Fruit fly (Drosophila melanogaster): ENCODE measurements around the gene RnpS1.

RnpS1 gene

dm6 chr3R:9572929-9573811 is 21.3 kb downstream of the RnpS1 start (continued):
- TF ChIP-seq zf30C (GFP tag; optimal IDR thresholded peaks at IDR 0.05) (no peak), bsh (GFP tag; optimal IDR thresholded peaks at IDR 0.05) (no peak), insv (GFP tag; optimal IDR thresholded peaks at IDR 0.05) (no peak), bigmax (GFP tag; optimal IDR thresholded peaks at IDR 0.05) (no peak), CG33213 (GFP tag; optimal IDR thresholded peaks at IDR 0.05) (no peak), mam (GFP tag; optimal IDR thresholded peaks at IDR 0.05) (no peak), CG17385 (GFP tag; optimal IDR thresholded peaks at IDR 0.05) (peak; percentile 12), kah (GFP tag; optimal IDR thresholded peaks at IDR 0.05) (no peak), so (GFP tag; IDR thresholded peaks at IDR 0.05) (no peak), bab2 (GFP tag; optimal IDR thresholded peaks at IDR 0.05) (no peak), tin (GFP tag; optimal IDR thresholded peaks at IDR 0.05) (no peak), ham (GFP tag; IDR thresholded peaks at IDR 0.05) (no peak), CG1024 (GFP tag; IDR thresholded peaks at IDR 0.05) (no peak), pita (GFP tag; optimal IDR thresholded peaks at IDR 0.05) (no peak), sr (GFP tag; IDR thresholded peaks at IDR 0.05) (no peak), wor (GFP tag; IDR thresholded peaks at IDR 0.05) (no peak), sens (GFP tag) (no peak), ro (GFP tag; IDR thresholded peaks at IDR 0.05) (no peak), Mes4 (GFP tag; optimal IDR thresholded peaks at IDR 0.05) (no peak), salm (tag; optimal IDR thresholded peaks at IDR 0.05) (no peak), CG3995 (GFP tag; optimal IDR thresholded peaks at IDR 0.05) (no peak), row (GFP tag; IDR thresholded peaks at IDR 0.05) (no peak), tio (GFP tag; optimal IDR thresholded peaks at IDR 0.05) (no peak), Hmx (GFP tag; optimal IDR thresholded peaks at IDR 0.05) (no peak), CG6813 (GFP tag; optimal IDR thresholded peaks at IDR 0.05) (no peak), ttk (GFP tag; IDR thresholded peaks at IDR 0.05) (0 out of 2 replicates have a peak, but pooled peaks have one; percentile 25), CG31365 (tag; optimal IDR thresholded peaks at IDR 0.05) (no peak), nerfin-1 (tag; optimal IDR thresholded peaks at IDR 0.05) (no peak), CG2678 (tag; optimal IDR thresholded peaks at IDR 0.05) (no peak), CG10209 (GFP tag; optimal IDR thresholded peaks at IDR 0.05) (no peak), D (optimal IDR thresholded peaks at IDR 0.05) (no peak), D (GFP tag; optimal IDR thresholded peaks at IDR 0.05) (no peak), CG1792 (GFP tag; optimal IDR thresholded peaks at IDR 0.05) (no peak), kay (GFP tag; optimal IDR thresholded peaks at IDR 0.05) (no peak), CG10431 (GFP tag; optimal IDR thresholded peaks at IDR 0.05) (no peak), Deaf1 (tag; optimal IDR thresholded peaks at IDR 0.05) (no peak), Dip2 (GFP tag; IDR thresholded peaks at IDR 0.05) (no peak), CG11247 (GFP tag; IDR thresholded peaks at IDR 0.05) (no peak), CG2202 (tag; optimal IDR thresholded peaks at IDR 0.05) (no peak), CG31441 (GFP tag; IDR thresholded peaks at IDR 0.05) (no peak), CG17912 (GFP tag; optimal IDR thresholded peaks at IDR 0.05) (no peak), twi (tag; optimal IDR thresholded peaks at IDR 0.05) (no peak), CG9609 (GFP tag; optimal IDR thresholded peaks at IDR 0.05) (no peak), CG12236 (GFP tag; optimal IDR thresholded peaks at IDR 0.05) (no peak), Mad (GFP tag; optimal IDR thresholded peaks at IDR 0.05) (no peak), Stat92E (GFP tag; optimal IDR thresholded peaks at IDR 0.05) (no peak), HHEX (GFP tag; optimal IDR thresholded peaks at IDR 0.05) (no peak), Optix (GFP tag; IDR thresholded peaks at IDR 0.05) (no peak), chinmo (GFP tag; IDR thresholded peaks at IDR 0.05; ENCODE audit: partially characterized antibody) (peak; percentile 69; the same call in 2 of the 4 replicates), Bdp1 (GFP tag; optimal IDR thresholded peaks at IDR 0.05) (no peak), danr (GFP tag; IDR thresholded peaks at IDR 0.05) (no peak)
